Fruit fly (Drosophila melanogaster): ENCODE data around the gene Osi3.

- TF ChIP-seq CG7101 (tag; optimal IDR thresholded peaks at IDR 0.05): no peak
- no peak for TF ChIP-seq cic (GFP tag; optimal IDR thresholded peaks at IDR 0.05)
- no peak for TF ChIP-seq CG33017 (tag; optimal IDR thresholded peaks at IDR 0.05)
- TF ChIP-seq CG12768 (GFP tag; optimal IDR thresholded peaks at IDR 0.05): no peak
- TF ChIP-seq CG7045 (GFP tag; optimal IDR thresholded peaks at IDR 0.05): no peak
- TF ChIP-seq CG1620 (GFP tag; optimal IDR thresholded peaks at IDR 0.05): no peak
- no peak for TF ChIP-seq tj (GFP tag; optimal IDR thresholded peaks at IDR 0.05)
- TF ChIP-seq toe (GFP tag; optimal IDR thresholded peaks at IDR 0.05): no peak
- no peak for TF ChIP-seq pad (GFP tag; optimal IDR thresholded peaks at IDR 0.05)
Measured at dm6 chr3R:6226997-6227562, 11.4 kb downstream of the Osi3 start, which contains the start of gene Osi5.

Measured in whole organism, adult.